Worm (Caenorhabditis elegans) whole organism, L2 larva: ENCODE data around the gene T05C7.7.
"Not testable (repeated sequence)": the region's sequence is repeated elsewhere in the genome, so short reads cannot be mapped to it uniquely, and the experiment has no call there.

Experiments
- F13H6.1 ChIP-seq: sonication (generic microtip); optimal IDR thresholded peaks from 2 replicates; lab custom pipeline; 2016; ENCODE audit warnings: missing genetic modification characterization, missing compliant biosample characterization
- alr-1 ChIP-seq: fragments of 150-350 bp; optimal IDR thresholded peaks from 2 replicates; lab custom pipeline; 2014; ENCODE audit warnings: missing biosample characterization, missing genetic modification characterization
- egl-27 ChIP-seq: sonication (generic microtip); optimal IDR thresholded peaks from 3 replicates; lab custom pipeline; 2017; ENCODE audit warnings: missing biosample characterization, missing genetic modification reagents, missing genetic modification characterization
- fos-1 ChIP-seq: fragments of 150-350 bp; optimal IDR thresholded peaks from 2 replicates; lab custom pipeline; 2014; ENCODE audit warnings: missing biosample characterization, missing genetic modification characterization
- mab-5 ChIP-seq: fragments of 150-350 bp; optimal IDR thresholded peaks from 2 replicates; lab custom pipeline; 2014; ENCODE audit warnings: missing biosample characterization, missing genetic modification characterization
- mdl-1 ChIP-seq, 2 experiments: fragments of 150-350 bp in 1 of 2; sonication (generic microtip) in 1 of 2; optimal IDR thresholded peaks; 2 replicates each; lab custom pipeline; 2017; ENCODE audit warnings: missing biosample characterization in 2 of 2, missing genetic modification characterization in 2 of 2
- nhr-10 ChIP-seq: sonication (generic microtip); optimal IDR thresholded peaks from 2 replicates; lab custom pipeline; 2017; ENCODE audit warnings: missing biosample characterization, missing genetic modification characterization
- nhr-11 ChIP-seq: fragments of 150-350 bp; optimal IDR thresholded peaks from 2 replicates; lab custom pipeline; 2014; ENCODE audit warnings: missing biosample characterization, missing genetic modification characterization
- nhr-237 ChIP-seq: fragments of 150-350 bp; optimal IDR thresholded peaks from 2 replicates; lab custom pipeline; 2014; ENCODE audit warnings: missing biosample characterization, missing genetic modification characterization
- nhr-25 ChIP-seq: fragments of 150-350 bp; sonication (generic microtip); optimal IDR thresholded peaks from 3 replicates; lab custom pipeline; 2014; ENCODE audit warnings: missing biosample characterization, missing genetic modification characterization
- nhr-6 ChIP-seq: fragments of 150-350 bp; optimal IDR thresholded peaks from 2 replicates; lab custom pipeline; 2014; ENCODE audit warnings: missing biosample characterization, missing genetic modification characterization
- sem-4 ChIP-seq: fragments of 150-350 bp; optimal IDR thresholded peaks from 2 replicates; lab custom pipeline; 2014; ENCODE audit warnings: missing biosample characterization, missing genetic modification reagents, missing genetic modification characterization
- skn-1 ChIP-seq: sonication (generic microtip); optimal IDR thresholded peaks from 2 replicates; lab custom pipeline; 2017; ENCODE audit warnings: missing biosample characterization, missing genetic modification characterization
- sma-3 ChIP-seq: sonication (generic microtip); optimal IDR thresholded peaks from 2 replicates; lab custom pipeline; 2016; ENCODE audit warnings: missing genetic modification reagents, missing genetic modification characterization, missing compliant biosample characterization
- unc-39 ChIP-seq: fragments of 150-350 bp; optimal IDR thresholded peaks from 2 replicates; lab custom pipeline; 2014; ENCODE audit warnings: missing biosample characterization, missing genetic modification characterization
- unc-55 ChIP-seq: fragments of 150-350 bp; sonication (generic microtip); optimal IDR thresholded peaks from 3 replicates; lab custom pipeline; 2014; ENCODE audit warnings: missing biosample characterization, missing genetic modification reagents, missing genetic modification characterization
- unc-62 ChIP-seq: fragments of 150-350 bp; optimal IDR thresholded peaks from 2 replicates; lab custom pipeline; 2014; ENCODE audit warnings: missing biosample characterization, missing genetic modification reagents, missing genetic modification characterization
- ztf-1 ChIP-seq: fragments of 200-800 bp; sonication (Bioruptor generic); conservative IDR thresholded peaks from 2 replicates; pipeline ENCODE4 v1.3.6; 2022; ENCODE audit warnings: missing genetic modification characterization, missing compliant biosample characterization

The T05C7.7 gene

ce11 chrIV:109307-109706, 47.8 kb downstream of the T05C7.7 start, which contains the start of gene B0545.4:
TSS of gene B0545.4 (minus strand) at chrIV:109407.
- TF ChIP-seq F13H6.1 (tag; lab: Kevin White, UChicago) (no peak), ztf-1 (GFP tag; lab: Robert Waterston, UW) (no peak), nhr-237 (no peak), sem-4 (tag; lab: Kevin White, UChicago) (no peak), nhr-6 (tag; lab: Kevin White, UChicago) (no peak), mdl-1 (tag; optimal IDR thresholded peaks at IDR 0.05; lab: Kevin White, UChicago) (no peak), egl-27 (no peak), skn-1 (tag; lab: Kevin White, UChicago) (no peak), nhr-10 (tag; lab: Kevin White, UChicago) (no peak), fos-1 (tag; lab: Kevin White, UChicago) (no peak), nhr-11 (tag; lab: Kevin White, UChicago) (no peak), mab-5 (tag; lab: Kevin White, UChicago) (no peak), sma-3 (GFP tag; lab: Kevin White, UChicago) (no peak), unc-55 (no peak), unc-39 (no peak)

- not testable (repeated sequence) for TF ChIP-seq unc-62 (GFP tag; lab: Kevin White, UChicago); alr-1 (tag; lab: Kevin White, UChicago); nhr-25 (tag; lab: Kevin White, UChicago)
Observed at ce11 chrIV:111377-111776, 49.8 kb downstream of the T05C7.7 start, which contains the start of gene F29C4.4. TSS of gene F29C4.4 (plus strand) at chrIV:111677.
